Worm (Caenorhabditis elegans): Measurements from ENCODE around the gene T22H9.1.
A peak's percentile ranks its signal among the peaks of the same experiment; 100 is the strongest.

DNA sequence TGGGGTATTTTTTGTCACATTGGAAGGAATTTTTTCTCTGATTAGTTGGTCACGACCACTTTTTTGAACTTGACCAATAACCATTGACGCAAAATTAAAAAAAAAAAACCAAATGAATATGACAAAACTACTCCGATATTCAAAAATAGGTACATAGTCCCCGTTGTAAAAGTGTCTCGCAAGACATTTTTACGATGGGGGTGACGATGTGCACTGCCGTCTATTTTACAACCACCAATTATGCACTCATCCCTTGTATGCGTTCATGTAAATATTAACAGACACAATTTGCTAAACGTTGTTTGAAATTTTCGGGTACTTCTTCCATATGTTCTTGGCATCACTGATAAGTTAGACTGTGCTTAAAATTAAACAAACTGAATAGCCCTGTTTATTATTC, 40.2 kb downstream of the T22H9.1 start, which contains the start of gene scl-27:
- no peak for TF ChIP-seq pha-4 (GFP tag; IDR thresholded peaks at IDR 0.05)
- TF ChIP-seq pha-4 (tag; optimal IDR thresholded peaks at IDR 0.05): no peak
- TF ChIP-seq nhr-237 (tag; optimal IDR thresholded peaks at IDR 0.05): no peak
- TF ChIP-seq F37D6.2 (tag; optimal IDR thresholded peaks at IDR 0.05): no peak
- TF ChIP-seq fos-1 (tag; optimal IDR thresholded peaks at IDR 0.05): no peak
- no peak for TF ChIP-seq F26F4.8 (GFP tag; conservative IDR thresholded peaks at IDR 0.05)
- TF ChIP-seq unc-62 (GFP tag; optimal IDR thresholded peaks at IDR 0.05 in 1 of 2): peak in 1 of 2 experiments; percentile 11
- no peak for TF ChIP-seq unc-62 (tag; optimal IDR thresholded peaks at IDR 0.05)
- TF ChIP-seq mep-1 (tag; optimal IDR thresholded peaks at IDR 0.05): no peak

All from whole organism, L4 larva.